Worm (Caenorhabditis elegans) whole organism, late embryonic: Measurements from ENCODE around the gene Y55F3AR.2.

Experiments
- npax-4 ChIP-seq: sonication (generic microtip); optimal IDR thresholded peaks from 2 replicates; lab custom pipeline; 2016; ENCODE audit warnings: missing genetic modification characterization, missing compliant biosample characterization
- ref-2 ChIP-seq: sonication (generic microtip); optimal IDR thresholded peaks from 2 replicates; lab custom pipeline; 2016; ENCODE audit warnings: missing genetic modification characterization, missing compliant biosample characterization
- sox-2 ChIP-seq: fragments of 200-800 bp; sonication (Bioruptor generic); IDR thresholded peaks from 2 replicates; pipeline ENCODE4 v1.3.6; 2022; ENCODE audit warnings: missing genetic modification reagents, missing genetic modification characterization, missing compliant biosample characterization
- zip-5 ChIP-seq: sonication (generic microtip); optimal IDR thresholded peaks from 2 replicates; lab custom pipeline; 2016; ENCODE audit warnings: missing genetic modification characterization, missing compliant biosample characterization

DNA sequence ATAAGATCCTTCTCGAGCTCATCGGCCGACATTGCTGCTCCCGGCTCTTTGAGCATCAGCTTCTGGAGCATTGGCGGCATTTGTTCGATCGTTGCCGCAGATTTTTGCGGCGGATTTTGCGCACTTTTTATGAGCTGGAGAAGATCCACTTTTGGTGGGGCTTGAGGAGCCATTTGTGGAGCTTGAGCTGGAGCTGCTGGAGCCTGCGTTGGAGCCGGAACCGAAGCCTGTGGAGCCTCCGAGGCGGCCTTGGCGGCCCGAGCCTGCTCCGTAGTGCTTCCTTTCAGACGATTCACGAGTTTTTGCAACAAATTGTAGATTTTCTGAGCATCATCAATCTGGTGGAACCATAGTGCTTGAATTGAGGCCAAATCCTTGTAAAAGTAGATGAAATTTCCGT is 40.4 kb upstream of the Y55F3AR.2 start:
- no peak for TF ChIP-seq zip-5 (tag; lab: Kevin White, UChicago)
- TF ChIP-seq ref-2 (tag; lab: Kevin White, UChicago) = no peak
- TF ChIP-seq sox-2 = no peak
- no peak for TF ChIP-seq npax-4 (tag; lab: Kevin White, UChicago)
